Fruit fly (Drosophila melanogaster) whole organism, embryonic: ENCODE measurements around the gene glu.

Source experiments
- CG1024 ChIP-seq: fragments of 200-800 bp; sonication (Bioruptor generic); IDR thresholded peaks from 2 replicates; pipeline ENCODE4 v1.3.6; 2022; ENCODE audit warnings: missing biosample characterization, missing genetic modification characterization
- CG10321 ChIP-seq: fragments of 200-800 bp; sonication (Bioruptor generic); IDR thresholded peaks from 2 replicates; pipeline ENCODE4 v1.3.6; 2022; ENCODE audit warnings: missing biosample characterization, missing genetic modification characterization
- CG12104 ChIP-seq: fragments of 200-800 bp; sonication (Bioruptor generic); optimal IDR thresholded peaks from 3 replicates; lab custom pipeline; 2016; ENCODE audit warnings: missing biosample characterization, missing genetic modification characterization
- CG12236 ChIP-seq: fragments of 200-800 bp; sonication (Bioruptor generic); optimal IDR thresholded peaks from 2 replicates; lab custom pipeline; 2016; ENCODE audit warnings: missing biosample characterization, missing genetic modification characterization
- CG12769 ChIP-seq: fragments of 200-800 bp; sonication (Bioruptor generic); optimal IDR thresholded peaks from 2 replicates; lab custom pipeline; 2019; ENCODE audit warnings: missing biosample characterization, mild to moderate bottlenecking, missing genetic modification characterization, moderate library complexity
- CG17361 ChIP-seq: fragments of 200-800 bp; sonication (Bioruptor generic); IDR thresholded peaks from 3 replicates; pipeline ENCODE4 v1.3.6; 2022; ENCODE audit warnings: missing biosample characterization, missing genetic modification characterization
- CG17912 ChIP-seq: fragments of 200-800 bp; sonication (Bioruptor generic); optimal IDR thresholded peaks from 2 replicates; lab custom pipeline; 2018; ENCODE audit warnings: missing biosample characterization, mild to moderate bottlenecking, missing genetic modification characterization
- CG1792 ChIP-seq: fragments of 200-800 bp; sonication (Bioruptor generic); optimal IDR thresholded peaks from 2 replicates; lab custom pipeline; 2016; ENCODE audit warnings: missing biosample characterization, missing genetic modification characterization
- CG18476 ChIP-seq: fragments of 200-800 bp; sonication (Bioruptor generic); optimal IDR thresholded peaks from 2 replicates; lab custom pipeline; 2016; ENCODE audit warnings: missing biosample characterization, mild to moderate bottlenecking, missing genetic modification characterization
- CG3847 ChIP-seq: fragments of 200-800 bp; sonication (Bioruptor generic); IDR thresholded peaks from 2 replicates; pipeline ENCODE4 v1.3.6; 2022; ENCODE audit warnings: missing biosample characterization, missing genetic modification characterization
- CG4854 ChIP-seq: fragments of 200-800 bp; sonication (Bioruptor generic); optimal IDR thresholded peaks from 2 replicates; lab custom pipeline; 2016; ENCODE audit warnings: missing biosample characterization, missing genetic modification characterization, inconsistent platforms
- CG6254 ChIP-seq: fragments of 200-800 bp; sonication (Bioruptor generic); optimal IDR thresholded peaks from 3 replicates; lab custom pipeline; 2017; ENCODE audit warnings: mild to moderate bottlenecking, missing biosample characterization, missing genetic modification reagents, missing genetic modification characterization
- CG6791 ChIP-seq: fragments of 200-800 bp; sonication (Bioruptor generic); IDR thresholded peaks from 3 replicates; pipeline ENCODE4 v1.3.6; 2022; ENCODE audit warnings: missing biosample characterization, missing genetic modification characterization; ENCODE audit not compliant: partially characterized antibody
- CG9817 ChIP-seq: fragments of 200-800 bp; sonication (Bioruptor generic); optimal IDR thresholded peaks from 2 replicates; lab custom pipeline; 2018; ENCODE audit warnings: missing biosample characterization, mild to moderate bottlenecking, missing genetic modification characterization, moderate library complexity
- Deaf1 ChIP-seq: fragments of 200-800 bp; optimal IDR thresholded peaks from 3 replicates; lab custom pipeline; 2019; ENCODE audit warnings: missing biosample characterization, mild to moderate bottlenecking, missing genetic modification characterization, moderate library complexity
- Ets65A ChIP-seq: fragments of 200-800 bp; sonication (Bioruptor generic); peaks from one replicate; lab custom pipeline; 2016; ENCODE audit warnings: missing biosample characterization, missing genetic modification characterization
- H2.0 ChIP-seq: fragments of 200-800 bp; sonication (Bioruptor generic); IDR thresholded peaks from 2 replicates; pipeline ENCODE4 v1.3.6; 2022; ENCODE audit warnings: missing biosample characterization, missing genetic modification characterization
- HmgD ChIP-seq: fragments of 200-800 bp; sonication (Bioruptor generic); optimal IDR thresholded peaks from 3 replicates; lab custom pipeline; 2016; ENCODE audit warnings: missing biosample characterization, missing genetic modification characterization
- Hr51 ChIP-seq, 2 experiments: fragments of 200-800 bp; sonication (Bioruptor generic); optimal IDR thresholded peaks; 2 replicates in 1 of 2; 3 replicates in 1 of 2; lab custom pipeline; 2016 to 2018; ENCODE audit warnings: missing biosample characterization in 2 of 2, missing genetic modification characterization in 2 of 2, mild to moderate bottlenecking in 1 of 2, moderate library complexity in 1 of 2
- Lim3 ChIP-seq: fragments of 200-800 bp; sonication (Bioruptor generic); IDR thresholded peaks from 2 replicates; pipeline ENCODE4 v1.3.6; 2022; ENCODE audit warnings: missing biosample characterization, missing genetic modification characterization
- Med ChIP-seq: fragments of 200-800 bp; sonication (Bioruptor generic); peaks from one replicate; lab custom pipeline; 2016; ENCODE audit warnings: missing biosample characterization, missing genetic modification characterization, mild to moderate bottlenecking, inconsistent platforms, moderate library complexity
- Mrtf ChIP-seq: fragments of 200-800 bp; sonication (Bioruptor generic); IDR thresholded peaks from 3 replicates; pipeline ENCODE4 v1.3.6; 2022; ENCODE audit warnings: missing biosample characterization, missing genetic modification characterization
- NC2β ChIP-seq: fragments of 200-800 bp; sonication (Bioruptor generic); optimal IDR thresholded peaks from 2 replicates; lab custom pipeline; 2016; ENCODE audit warnings: missing biosample characterization, missing genetic modification characterization
- Pdp1 ChIP-seq, 2 experiments: fragments of 200-800 bp; sonication (Bioruptor generic); optimal IDR thresholded peaks; 3 replicates each; lab custom pipeline; 2016; ENCODE audit warnings: missing biosample characterization in 2 of 2, missing genetic modification characterization in 2 of 2, mild to moderate bottlenecking in 1 of 2, moderate library complexity in 1 of 2
- Six4 ChIP-seq: fragments of 200-800 bp; sonication (Bioruptor generic); optimal IDR thresholded peaks from 2 replicates; lab custom pipeline; 2016; ENCODE audit warnings: missing biosample characterization, missing genetic modification characterization
- Spps ChIP-seq: fragments of 200-800 bp; sonication (Bioruptor generic); optimal IDR thresholded peaks from 2 replicates; lab custom pipeline; 2018; ENCODE audit warnings: missing biosample characterization, mild to moderate bottlenecking, missing genetic modification characterization
- Trl ChIP-seq, 3 experiments: fragments of >200 bp in 2 of 3; fragments of 200-800 bp in 1 of 3; sonication (Bioruptor generic) in 1 of 3; optimal IDR thresholded peaks; 2 replicates in 1 of 3; 3 replicates in 2 of 3; lab custom pipeline; 2016 to 2017; ENCODE audit warnings: missing biosample characterization in 1 of 3, missing genetic modification characterization in 1 of 3
- cg ChIP-seq: fragments of 200-800 bp; sonication (Bioruptor generic); optimal IDR thresholded peaks from 3 replicates; lab custom pipeline; 2019; ENCODE audit warnings: missing biosample characterization, mild to moderate bottlenecking, missing genetic modification characterization, moderate library complexity
- esg ChIP-seq: fragments of 200-800 bp; sonication (Bioruptor generic); conservative IDR thresholded peaks from 2 replicates; pipeline ENCODE4 v1.3.6; 2022; ENCODE audit warnings: missing biosample characterization, missing genetic modification characterization
- eve ChIP-seq, 2 experiments: fragments of >200 bp; optimal IDR thresholded peaks; 2 replicates each; lab custom pipeline; 2017; ENCODE audit warnings: missing biosample characterization in 2 of 2, missing genetic modification characterization in 2 of 2
- gsb ChIP-seq: fragments of 200-800 bp; sonication (Bioruptor generic); IDR thresholded peaks from 2 replicates; pipeline ENCODE4 v1.3.6; 2022; ENCODE audit warnings: missing biosample characterization, missing genetic modification characterization
- nmo ChIP-seq: fragments of 200-800 bp; sonication (Bioruptor generic); optimal IDR thresholded peaks from 2 replicates; lab custom pipeline; 2018; ENCODE audit warnings: missing biosample characterization, mild to moderate bottlenecking, missing genetic modification characterization, moderate library complexity
- onecut ChIP-seq: fragments of 200-800 bp; sonication (Bioruptor generic); IDR thresholded peaks from 2 replicates; pipeline ENCODE4 v1.3.6; 2022; ENCODE audit warnings: missing biosample characterization, missing genetic modification characterization
- otp ChIP-seq: fragments of 200-800 bp; sonication (Bioruptor generic); IDR thresholded peaks from 3 replicates; pipeline ENCODE4, ENCODE4 v1.3.6; 2022; ENCODE audit warnings: missing biosample characterization, missing genetic modification characterization
- pan ChIP-seq, 4 experiments: fragments of >200 bp in 3 of 4; fragments of 200-800 bp in 1 of 4; sonication (Bioruptor generic) in 1 of 4; optimal IDR thresholded peaks in 3 of 4; IDR thresholded peaks in 1 of 4; 2 replicates each; pipeline versions ENCODE4 v1.3.6 to Lab custom; 2017 to 2022; ENCODE audit warnings: missing biosample characterization in 2 of 4, missing genetic modification characterization in 2 of 4, mixed read lengths in 1 of 4
- pb ChIP-seq: fragments of 200-800 bp; sonication (Bioruptor generic); optimal IDR thresholded peaks from 3 replicates; lab custom pipeline; 2016; ENCODE audit warnings: missing biosample characterization, missing genetic modification characterization
- salm ChIP-seq: fragments of 200-800 bp; sonication (Bioruptor generic); optimal IDR thresholded peaks from 2 replicates; lab custom pipeline; 2018; ENCODE audit warnings: missing biosample characterization, mild to moderate bottlenecking, missing genetic modification characterization
- sd ChIP-seq: fragments of 200-800 bp; sonication (Bioruptor generic); optimal IDR thresholded peaks from 3 replicates; lab custom pipeline; 2018; ENCODE audit warnings: missing biosample characterization, mild to moderate bottlenecking, missing genetic modification characterization, moderate library complexity
- sim ChIP-seq: fragments of 200-800 bp; sonication (Bioruptor generic); IDR thresholded peaks from 2 replicates; pipeline ENCODE4 v1.3.6; 2022; ENCODE audit warnings: missing biosample characterization, missing genetic modification characterization
- sima ChIP-seq: fragments of 200-800 bp; sonication (Bioruptor generic); optimal IDR thresholded peaks from 2 replicates; lab custom pipeline; 2016; ENCODE audit warnings: missing biosample characterization, missing genetic modification characterization
- slbo ChIP-seq: fragments of 200-800 bp; sonication (Bioruptor generic); IDR thresholded peaks from 2 replicates; pipeline ENCODE4 v1.3.6; 2022; ENCODE audit warnings: missing biosample characterization, missing genetic modification characterization
- so ChIP-seq: fragments of 200-800 bp; sonication (Bioruptor generic); IDR thresholded peaks from 3 replicates; pipeline ENCODE4 v1.3.6; 2022; ENCODE audit warnings: missing biosample characterization, missing genetic modification characterization
- sr ChIP-seq: fragments of 200-800 bp; sonication (Bioruptor generic); IDR thresholded peaks from 3 replicates; pipeline ENCODE4 v1.3.6; 2022; ENCODE audit warnings: missing biosample characterization, missing genetic modification characterization
- stc ChIP-seq: fragments of 200-800 bp; sonication (Bioruptor generic); IDR thresholded peaks from 2 replicates; pipeline ENCODE4 v1.3.6; 2022; ENCODE audit warnings: missing biosample characterization, missing genetic modification characterization
- tin ChIP-seq: fragments of 200-800 bp; sonication (Bioruptor generic); optimal IDR thresholded peaks from 3 replicates; lab custom pipeline; 2016; ENCODE audit warnings: missing biosample characterization, missing genetic modification characterization
- trem ChIP-seq: fragments of 200-800 bp; optimal IDR thresholded peaks from 3 replicates; lab custom pipeline; 2019; ENCODE audit warnings: missing biosample characterization, mild to moderate bottlenecking, missing genetic modification characterization, moderate library complexity
- twi ChIP-seq: fragments of 200-800 bp; optimal IDR thresholded peaks from 2 replicates; lab custom pipeline; 2019; ENCODE audit warnings: missing biosample characterization, mild to moderate bottlenecking, missing genetic modification characterization, moderate library complexity
- zen ChIP-seq: fragments of 200-800 bp; sonication (Bioruptor generic); optimal IDR thresholded peaks from 3 replicates; lab custom pipeline; 2018; ENCODE audit warnings: missing biosample characterization, mild to moderate bottlenecking, missing genetic modification characterization, moderate library complexity

glu gene

dm6 chr2L:16787548-16787947 lies 49.4 kb upstream of the glu start (continued):
- TF ChIP-seq pan (optimal IDR thresholded peaks at IDR 0.05; lab: Kevin White, UChicago) (no peak), pan (GFP tag; optimal IDR thresholded peaks at IDR 0.05 in 1 of 2, IDR thresholded peaks at IDR 0.05 in 1 of 2) (no peak), CG4854 (no peak), Deaf1 (tag; lab: Kevin White, UChicago) (no peak), CG3847 (GFP tag; lab: Robert Waterston, UW) (no peak)

dm6 chr2L:16766070-16766752 lies 28.0 kb upstream of the glu start, which contains the start of gene Mhc:
Mhc (plus strand) TSS chr2L:16766566.
- no peak for TF ChIP-seq Lim3
- no peak for TF ChIP-seq tin
- 0 out of 3 replicates have a peak, but pooled peaks have one; percentile 60 for TF ChIP-seq sr (GFP tag; lab: Robert Waterston, UW)
- no peak for TF ChIP-seq NC2β (GFP tag; lab: Kevin White, UChicago)
- TF ChIP-seq so: peak; percentile 60; the same call in 2 of the 3 replicates
- TF ChIP-seq Six4 (GFP tag; lab: Kevin White, UChicago): no peak
- peak; percentile 69 for TF ChIP-seq Med (GFP tag; lab: Kevin White, UChicago)
- no peak for TF ChIP-seq H2.0 (GFP tag; lab: Robert Waterston, UW)
- TF ChIP-seq nmo (GFP tag; lab: Kevin White, UChicago): no peak
- TF ChIP-seq slbo (GFP tag; lab: Robert Waterston, UW): peak; percentile 19; the same call in 1 of the 2 replicates
- TF ChIP-seq Trl (optimal IDR thresholded peaks at IDR 0.05; lab: Kevin White, UChicago): peak; percentile 17 to 58
- TF ChIP-seq Trl (GFP tag; optimal IDR thresholded peaks at IDR 0.05; lab: Kevin White, UChicago): no peak
- TF ChIP-seq CG1024: no peak
- no peak for TF ChIP-seq CG12104 (GFP tag; lab: Kevin White, UChicago)
- TF ChIP-seq CG6791 (GFP tag; lab: Robert Waterston, UW): no peak
- TF ChIP-seq otp: no peak
- no peak for TF ChIP-seq salm
- 0 out of 3 replicates have a peak, but pooled peaks have one; percentile 13 for TF ChIP-seq Mrtf
- no peak for TF ChIP-seq CG9817 (tag; lab: Kevin White, UChicago)
- no peak for TF ChIP-seq CG18476 (GFP tag; lab: Kevin White, UChicago)
- TF ChIP-seq CG6254 (GFP tag; lab: Kevin White, UChicago): no peak
- TF ChIP-seq CG12769 (tag; lab: Kevin White, UChicago): peak; percentile 86
- TF ChIP-seq CG10321: no peak
- TF ChIP-seq Hr51 (GFP tag; optimal IDR thresholded peaks at IDR 0.05; lab: Kevin White, UChicago): no peak
- TF ChIP-seq CG12236 (GFP tag; lab: Kevin White, UChicago): no peak
- no peak for TF ChIP-seq HmgD (GFP tag; lab: Kevin White, UChicago)
- peak; percentile 10 for TF ChIP-seq Deaf1 (tag; lab: Kevin White, UChicago)
- no peak for TF ChIP-seq CG17912 (GFP tag; lab: Kevin White, UChicago)
- TF ChIP-seq sd (tag; lab: Kevin White, UChicago): peak; percentile 71
- no peak for TF ChIP-seq esg
- 0 out of 2 replicates have a peak, but pooled peaks have one; percentile 10 for TF ChIP-seq gsb
- no peak for TF ChIP-seq CG1792 (GFP tag; lab: Kevin White, UChicago)
- TF ChIP-seq sima (GFP tag; lab: Kevin White, UChicago): no peak
- TF ChIP-seq twi (tag; lab: Kevin White, UChicago): peak; percentile 55
- peak; percentile 15 for TF ChIP-seq cg (GFP tag; lab: Kevin White, UChicago)
- no peak for TF ChIP-seq onecut (GFP tag; lab: Robert Waterston, UW)
- no peak for TF ChIP-seq eve (GFP tag; optimal IDR thresholded peaks at IDR 0.05; lab: Kevin White, UChicago)
- TF ChIP-seq sim (GFP tag; lab: Robert Waterston, UW): no peak
- peak in 1 of 2 experiments; percentile 94 for TF ChIP-seq Pdp1 (GFP tag; optimal IDR thresholded peaks at IDR 0.05; lab: Kevin White, UChicago)
- TF ChIP-seq CG17361 (GFP tag; lab: Robert Waterston, UW): no peak
- no peak for TF ChIP-seq Spps
- peak; percentile 20 for TF ChIP-seq trem (tag; lab: Kevin White, UChicago)
- TF ChIP-seq pb (GFP tag; lab: Kevin White, UChicago): no peak
- no peak for TF ChIP-seq stc
- TF ChIP-seq zen (tag; lab: Kevin White, UChicago): no peak
- peak; percentile 89 for TF ChIP-seq Ets65A (GFP tag; lab: Kevin White, UChicago)
